Fruit fly (Drosophila melanogaster) whole organism, embryonic: Measurements from ENCODE around the gene CG14511.
A peak's percentile ranks its signal among the peaks of the same experiment; 100 is the strongest.

Experiments used
- Abd-B ChIP-seq: fragments of 200-800 bp; sonication (Bioruptor generic); optimal IDR thresholded peaks from 2 replicates; lab custom pipeline; 2018; ENCODE audit warnings: missing biosample characterization, mild to moderate bottlenecking, missing genetic modification characterization, moderate library complexity
- CG10209 ChIP-seq: fragments of 200-800 bp; sonication (Bioruptor generic); optimal IDR thresholded peaks from 3 replicates; lab custom pipeline; 2017; ENCODE audit warnings: missing biosample characterization, mild to moderate bottlenecking, missing genetic modification characterization, missing genetic modification reagents
- CG10654 ChIP-seq: fragments of 200-800 bp; sonication (Bioruptor generic); optimal IDR thresholded peaks from 2 replicates; lab custom pipeline; 2016; ENCODE audit warnings: missing biosample characterization, missing genetic modification characterization
- CG15269 ChIP-seq: fragments of 200-800 bp; sonication (Bioruptor generic); optimal IDR thresholded peaks from 2 replicates; lab custom pipeline; 2018; ENCODE audit warnings: missing biosample characterization, mild to moderate bottlenecking, missing genetic modification characterization, moderate library complexity
- CG15479 ChIP-seq: fragments of 200-800 bp; sonication (Bioruptor generic); optimal IDR thresholded peaks from 3 replicates; lab custom pipeline; 2019; ENCODE audit warnings: missing biosample characterization, mild to moderate bottlenecking, missing genetic modification characterization, moderate library complexity
- CG16813 ChIP-seq: fragments of 200-800 bp; sonication (Bioruptor generic); IDR thresholded peaks from 3 replicates; pipeline ENCODE4 v1.3.6; 2022; ENCODE audit warnings: missing biosample characterization, missing genetic modification characterization; ENCODE audit not compliant: partially characterized antibody
- CG16815 ChIP-seq: fragments of 200-800 bp; sonication (Bioruptor generic); optimal IDR thresholded peaks from 3 replicates; lab custom pipeline; 2017; ENCODE audit warnings: missing biosample characterization, mild to moderate bottlenecking, missing genetic modification characterization
- CG18764 ChIP-seq: fragments of 200-800 bp; sonication (Bioruptor generic); optimal IDR thresholded peaks from 3 replicates; lab custom pipeline; 2016; ENCODE audit warnings: missing biosample characterization, missing genetic modification characterization
- CG2129 ChIP-seq: fragments of 200-800 bp; sonication (Bioruptor generic); IDR thresholded peaks from 2 replicates; pipeline ENCODE4 v1.3.6; 2022; ENCODE audit warnings: missing biosample characterization, missing genetic modification characterization; ENCODE audit not compliant: partially characterized antibody
- CG34376 ChIP-seq: fragments of 200-800 bp; sonication (Bioruptor generic); optimal IDR thresholded peaks from 2 replicates; lab custom pipeline; 2018; ENCODE audit warnings: missing biosample characterization, mild to moderate bottlenecking, missing genetic modification characterization
- CG3995 ChIP-seq: fragments of 200-800 bp; sonication (Bioruptor generic); optimal IDR thresholded peaks from 3 replicates; lab custom pipeline; 2016; ENCODE audit warnings: missing biosample characterization, missing genetic modification characterization
- CG4282 ChIP-seq: fragments of 200-800 bp; sonication (Bioruptor generic); optimal IDR thresholded peaks from 2 replicates; lab custom pipeline; 2016; ENCODE audit warnings: missing biosample characterization, missing genetic modification characterization
- CG4360 ChIP-seq: fragments of 200-800 bp; sonication (Bioruptor generic); IDR thresholded peaks from 2 replicates; pipeline ENCODE4 v1.3.6; 2022; ENCODE audit warnings: missing biosample characterization, missing genetic modification characterization
- CG9727 ChIP-seq: fragments of 200-800 bp; sonication (Bioruptor generic); optimal IDR thresholded peaks from 3 replicates; lab custom pipeline; 2017; ENCODE audit warnings: missing biosample characterization, mild to moderate bottlenecking, missing genetic modification characterization
- CHES-1-like ChIP-seq: fragments of 200-800 bp; sonication (Bioruptor generic); optimal IDR thresholded peaks from 2 replicates; lab custom pipeline; 2016; ENCODE audit warnings: missing biosample characterization, missing genetic modification characterization
- D19B ChIP-seq: fragments of 200-800 bp; sonication (Bioruptor generic); optimal IDR thresholded peaks from 2 replicates; lab custom pipeline; 2017; ENCODE audit warnings: missing biosample characterization, mild to moderate bottlenecking, missing genetic modification characterization
- Dfd ChIP-seq, 2 experiments: fragments of >200 bp; optimal IDR thresholded peaks; 2 replicates each; lab custom pipeline; 2017; ENCODE audit warnings: missing biosample characterization in 2 of 2, missing genetic modification characterization in 2 of 2
- Drgx ChIP-seq: fragments of 200-800 bp; sonication (Bioruptor generic); IDR thresholded peaks from 2 replicates; pipeline ENCODE4 v1.3.6; 2022; ENCODE audit warnings: missing biosample characterization, missing genetic modification characterization
- Ets65A ChIP-seq: fragments of 200-800 bp; sonication (Bioruptor generic); peaks from one replicate; lab custom pipeline; 2016; ENCODE audit warnings: missing biosample characterization, missing genetic modification characterization
- Fer3 ChIP-seq: fragments of 200-800 bp; sonication (Bioruptor generic); optimal IDR thresholded peaks from 2 replicates; lab custom pipeline; 2018; ENCODE audit warnings: missing biosample characterization, mild to moderate bottlenecking, missing genetic modification characterization, moderate library complexity
- GATAe ChIP-seq: fragments of 200-800 bp; sonication (Bioruptor generic); conservative IDR thresholded peaks from 2 replicates; pipeline ENCODE4 v1.3.6; 2022; ENCODE audit warnings: missing biosample characterization, missing genetic modification characterization
- HHEX ChIP-seq: fragments of 200-800 bp; sonication (Bioruptor generic); optimal IDR thresholded peaks from 3 replicates; lab custom pipeline; 2017; ENCODE audit warnings: missing biosample characterization, mild to moderate bottlenecking, missing genetic modification characterization, missing genetic modification reagents
- Med ChIP-seq: fragments of 200-800 bp; sonication (Bioruptor generic); peaks from one replicate; lab custom pipeline; 2016; ENCODE audit warnings: missing biosample characterization, missing genetic modification characterization, mild to moderate bottlenecking, inconsistent platforms, moderate library complexity
- Usf ChIP-seq: fragments of 200-800 bp; sonication (Bioruptor generic); optimal IDR thresholded peaks from 2 replicates; lab custom pipeline; 2017; ENCODE audit warnings: missing genotype, missing biosample characterization, missing genetic modification characterization
- bsh ChIP-seq, 2 experiments: fragments of 200-800 bp; sonication (Bioruptor generic); optimal IDR thresholded peaks; 2 replicates each; lab custom pipeline; 2017 to 2018; ENCODE audit warnings: mild to moderate bottlenecking in 2 of 2, missing biosample characterization in 2 of 2, missing genetic modification characterization in 2 of 2, moderate library complexity in 1 of 2
- ci ChIP-seq: fragments of 200-800 bp; sonication (Bioruptor generic); IDR thresholded peaks from 3 replicates; pipeline ENCODE4 v1.3.6; 2022; ENCODE audit warnings: missing biosample characterization, missing genetic modification characterization
- dan ChIP-seq: fragments of 200-800 bp; sonication (Bioruptor generic); IDR thresholded peaks from 2 replicates; pipeline ENCODE4 v1.3.6; 2022; ENCODE audit warnings: missing biosample characterization, missing genetic modification characterization
- ems ChIP-seq: fragments of 200-800 bp; sonication (Bioruptor generic); optimal IDR thresholded peaks from 3 replicates; lab custom pipeline; 2016; ENCODE audit warnings: missing biosample characterization, missing genetic modification characterization
- fd3F ChIP-seq: fragments of 200-800 bp; sonication (Bioruptor generic); optimal IDR thresholded peaks from 2 replicates; lab custom pipeline; 2018; ENCODE audit warnings: missing biosample characterization, mild to moderate bottlenecking, missing genetic modification characterization, moderate library complexity
- grn ChIP-seq: fragments of 200-800 bp; sonication (Bioruptor generic); optimal IDR thresholded peaks from 3 replicates; lab custom pipeline; 2017; ENCODE audit warnings: missing biosample characterization, missing genetic modification characterization
- gro ChIP-seq: fragments of 200-800 bp; sonication (Bioruptor generic); optimal IDR thresholded peaks from 2 replicates; lab custom pipeline; 2016; ENCODE audit warnings: missing biosample characterization, missing genetic modification characterization
- kah ChIP-seq: fragments of 200-800 bp; sonication (Bioruptor generic); optimal IDR thresholded peaks from 2 replicates; lab custom pipeline; 2018; ENCODE audit warnings: missing biosample characterization, mild to moderate bottlenecking, missing genetic modification characterization
- lbe ChIP-seq: fragments of 200-800 bp; sonication (Bioruptor generic); optimal IDR thresholded peaks from 2 replicates; lab custom pipeline; 2016; ENCODE audit warnings: missing biosample characterization, mild to moderate bottlenecking, missing genetic modification characterization
- psq ChIP-seq: fragments of 200-800 bp; sonication (Bioruptor generic); optimal IDR thresholded peaks from 2 replicates; lab custom pipeline; 2017; ENCODE audit warnings: missing biosample characterization, missing genetic modification characterization
- row ChIP-seq: fragments of 200-800 bp; sonication (Bioruptor generic); IDR thresholded peaks from 3 replicates; pipeline ENCODE4 v1.3.6; 2022; ENCODE audit warnings: missing biosample characterization, missing genetic modification characterization
- tup ChIP-seq: fragments of 200-800 bp; sonication (Bioruptor generic); optimal IDR thresholded peaks from 2 replicates; lab custom pipeline; 2016; ENCODE audit warnings: missing biosample characterization, mild to moderate bottlenecking, missing genetic modification characterization, moderate library complexity
- zfh1 ChIP-seq: fragments of 200-800 bp; sonication (Bioruptor generic); IDR thresholded peaks from 3 replicates; pipeline ENCODE4 v1.3.6; 2022; ENCODE audit warnings: missing biosample characterization, missing genetic modification characterization

CG14511 gene

DNA sequence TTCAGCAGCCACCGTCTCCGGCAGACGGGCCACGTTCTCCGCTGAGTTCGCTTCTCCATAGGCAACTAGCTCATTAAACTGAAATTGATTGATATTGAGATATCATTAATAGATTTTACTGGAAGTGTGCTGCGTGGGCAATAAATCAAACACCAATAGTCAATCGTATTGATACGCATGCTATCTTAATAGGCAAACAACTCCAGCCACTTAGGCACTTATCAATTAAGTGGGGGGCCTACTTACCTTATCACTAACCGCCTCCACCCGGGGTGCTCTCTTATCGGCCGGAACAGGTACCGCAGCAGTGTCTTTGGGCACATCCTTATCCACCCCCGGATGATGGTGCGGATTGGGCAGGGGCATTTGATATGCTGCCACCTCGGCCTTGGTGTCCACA lies 34.9 kb downstream of the CG14511 start (continued):
- TF ChIP-seq ci (GFP tag; lab: Robert Waterston, UW) (0 out of 3 replicates have a peak, but pooled peaks have one; percentile 19), HHEX (GFP tag; lab: Kevin White, UChicago) (no peak), CG9727 (GFP tag; lab: Kevin White, UChicago) (no peak), CHES-1-like (no peak), grn (peak; percentile 97), gro (GFP tag; lab: Kevin White, UChicago) (peak; percentile 88), Usf (GFP tag; lab: Kevin White, UChicago) (no peak), CG3995 (GFP tag; lab: Kevin White, UChicago) (no peak), GATAe (GFP tag; lab: Robert Waterston, UW) (peak; percentile 87; the same call in 1 of the 2 replicates)

DNA sequence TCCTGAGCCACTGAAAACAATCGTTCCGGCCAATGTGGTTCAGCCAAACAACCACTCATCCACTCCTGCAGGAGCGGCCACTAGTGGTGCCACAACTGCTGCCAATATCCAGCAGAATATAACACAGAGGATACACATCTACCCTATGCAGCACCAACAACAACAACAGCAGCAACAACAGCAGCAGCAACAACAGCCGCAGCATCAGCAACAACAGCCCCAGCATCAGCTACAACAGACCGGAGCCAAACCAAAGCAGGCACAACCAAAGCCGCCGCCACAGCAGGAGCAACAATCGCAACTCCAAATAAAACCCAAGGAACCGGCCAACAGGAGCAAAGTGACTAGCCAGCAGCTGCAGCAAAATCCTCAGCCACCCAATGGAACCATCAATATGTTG lies 43.5 kb downstream of the CG14511 start:
- TF ChIP-seq CG4360 (GFP tag; lab: Robert Waterston, UW), result 0 out of 2 replicates have a peak, but pooled peaks have one; percentile 35
- peak in 1 of 2 experiments; percentile 66 for TF ChIP-seq Dfd (GFP tag; optimal IDR thresholded peaks at IDR 0.05; lab: Kevin White, UChicago)
- no peak for TF ChIP-seq CG18764 (GFP tag; lab: Kevin White, UChicago)
- no peak for TF ChIP-seq row (GFP tag; lab: Robert Waterston, UW)
- TF ChIP-seq CG15479 (GFP tag; lab: Kevin White, UChicago), result no peak
- no peak for TF ChIP-seq CG15269 (tag; lab: Kevin White, UChicago)
- no peak for TF ChIP-seq CG16813 (GFP tag; lab: Robert Waterston, UW)
- TF ChIP-seq CG10209 (GFP tag; lab: Kevin White, UChicago), result no peak
- no peak for TF ChIP-seq CG16815 (GFP tag; lab: Kevin White, UChicago)
- TF ChIP-seq, all 482 proteins: peak for 2

DNA sequence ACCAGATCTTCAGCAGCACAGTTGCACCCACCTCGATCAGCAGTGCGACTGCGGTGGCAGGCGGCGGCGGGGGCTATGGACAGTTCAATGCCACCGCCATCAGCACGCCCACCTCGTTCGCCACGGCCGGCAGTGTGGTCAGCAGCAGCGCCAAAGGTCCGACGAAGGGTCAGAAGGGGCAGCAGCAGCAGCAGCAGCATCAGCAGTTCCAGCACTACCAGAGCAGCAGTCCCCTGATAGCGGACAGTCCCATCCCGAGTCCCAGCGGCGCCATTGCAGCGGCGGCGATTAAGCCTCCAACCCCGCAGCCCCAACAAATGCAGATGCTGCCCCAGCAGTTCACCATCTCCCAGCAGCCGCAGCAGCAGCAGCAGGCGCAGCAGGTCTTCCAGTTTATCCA lies 48.7 kb downstream of the CG14511 start:
- TF ChIP-seq Med (GFP tag; lab: Kevin White, UChicago), result peak; percentile 60
- no peak for TF ChIP-seq CG4282 (GFP tag; lab: Kevin White, UChicago)
- TF ChIP-seq kah (GFP tag; lab: Kevin White, UChicago), result no peak
- no peak for TF ChIP-seq CG34376 (GFP tag; lab: Kevin White, UChicago)
- TF ChIP-seq, all 482 proteins: peak for 1

DNA sequence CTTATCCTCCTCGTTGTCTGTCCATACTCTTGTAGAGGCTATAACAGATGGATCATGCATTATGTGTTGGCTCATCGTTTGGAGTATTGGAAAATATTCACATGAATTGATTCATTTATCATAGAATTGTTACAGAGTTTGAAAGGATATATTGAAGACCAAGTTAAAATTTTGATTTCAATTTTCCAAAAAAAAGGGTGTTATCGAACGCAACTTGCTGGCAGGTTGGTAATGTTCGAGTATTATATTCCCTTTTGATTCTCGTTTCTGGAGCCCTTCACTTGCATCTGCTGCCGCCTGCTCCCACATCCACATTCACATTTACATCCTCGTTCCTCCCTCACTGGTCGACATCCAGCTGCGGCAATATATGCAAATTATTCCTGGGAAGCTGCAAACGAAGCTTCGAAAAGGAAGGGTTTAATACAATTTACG lies 50.7 kb downstream of the CG14511 start:
- 0 out of 2 replicates have a peak, but pooled peaks have one; percentile 10 for TF ChIP-seq Drgx (GFP tag; lab: Robert Waterston, UW)
- TF ChIP-seq CG10654 (GFP tag; lab: Kevin White, UChicago), result no peak
- TF ChIP-seq fd3F (GFP tag; lab: Kevin White, UChicago), result no peak
- peak; percentile 56 for TF ChIP-seq lbe (GFP tag; lab: Kevin White, UChicago)
- TF ChIP-seq tup (GFP tag; lab: Kevin White, UChicago), result no peak
- TF ChIP-seq dan, result no peak
- TF ChIP-seq psq (GFP tag; lab: Kevin White, UChicago), result no peak
- TF ChIP-seq zfh1 (GFP tag; lab: Robert Waterston, UW), result no peak
- TF ChIP-seq D19B, result no peak
- no peak for TF ChIP-seq Fer3 (tag; lab: Kevin White, UChicago)
- TF ChIP-seq Ets65A (GFP tag; lab: Kevin White, UChicago), result no peak
- no peak for TF ChIP-seq ems (GFP tag; lab: Kevin White, UChicago)
- TF ChIP-seq Abd-B (GFP tag; lab: Kevin White, UChicago), result no peak
- TF ChIP-seq CG2129, result no peak
- TF ChIP-seq bsh (GFP tag; optimal IDR thresholded peaks at IDR 0.05; lab: Kevin White, UChicago), result peak in 1 of 2 experiments; percentile 49
- TF ChIP-seq, all 482 proteins: peak for 3
